Fruit fly (Drosophila melanogaster) whole organism: Measurements from ENCODE around the gene Lip1.

Experiments used
- CG8478 ChIP-seq: fragments of >200 bp; optimal IDR thresholded peaks from 2 replicates; lab custom pipeline; 2018; ENCODE audit warnings: inconsistent platforms
- Dll ChIP-seq: fragments of >200 bp; optimal IDR thresholded peaks from 2 replicates; lab custom pipeline; 2017
- pan ChIP-seq: fragments of >200 bp; optimal IDR thresholded peaks from 2 replicates; lab custom pipeline; 2017
- psq ChIP-seq: fragments of >200 bp; optimal IDR thresholded peaks from 2 replicates; lab custom pipeline; 2017

- no peak for TF ChIP-seq Dll (lab: Kevin White, UChicago)
- TF ChIP-seq psq (lab: Kevin White, UChicago): no peak
- no peak for TF ChIP-seq pan
- TF ChIP-seq CG8478 (lab: Kevin White, UChicago): no peak
These were observed at the start of gene Lip1 for dm6 chr2L:10701499-10702062.
